Fruit fly (Drosophila melanogaster): ENCODE measurements around the gene amd.

The amd gene

dm6 chr2L:19136735-19137134 is 26.8 kb downstream of the amd start (continued):
- TF ChIP-seq vri (GFP tag; optimal IDR thresholded peaks at IDR 0.05) (peak; percentile 88), Blimp-1 (GFP tag; optimal IDR thresholded peaks at IDR 0.05) (peak; percentile 67), ss (GFP tag; optimal IDR thresholded peaks at IDR 0.05) (peak; percentile 93 to 95), CG8319 (GFP tag; optimal IDR thresholded peaks at IDR 0.05) (peak; percentile 91), Lpt (GFP tag; optimal IDR thresholded peaks at IDR 0.05) (peak; percentile 81), CG16779 (tag; optimal IDR thresholded peaks at IDR 0.05) (peak; percentile 78), Smox (GFP tag; optimal IDR thresholded peaks at IDR 0.05) (peak; percentile 93), OdsH (GFP tag; optimal IDR thresholded peaks at IDR 0.05) (peak; percentile 95), Sox102F (GFP tag; optimal IDR thresholded peaks at IDR 0.05) (peak; percentile 91), CG4318 (GFP tag; optimal IDR thresholded peaks at IDR 0.05) (peak; percentile 64), Eip78C (GFP tag) (peak; percentile 99), CG6854 (GFP tag; optimal IDR thresholded peaks at IDR 0.05) (peak; percentile 84), CG6276 (GFP tag; optimal IDR thresholded peaks at IDR 0.05) (peak; percentile 47), CG11902 (GFP tag; optimal IDR thresholded peaks at IDR 0.05) (peak; percentile 88), Sox15 (GFP tag; optimal IDR thresholded peaks at IDR 0.05) (peak; percentile 85), CG34406 (GFP tag; optimal IDR thresholded peaks at IDR 0.05) (peak; percentile 92), Sox14 (GFP tag; optimal IDR thresholded peaks at IDR 0.05) (peak; percentile 95), Hr4 (GFP tag; optimal IDR thresholded peaks at IDR 0.05) (peak; percentile 68), CG11294 (GFP tag; IDR thresholded peaks at IDR 0.05) (no peak), CG10631 (GFP tag; optimal IDR thresholded peaks at IDR 0.05) (peak; percentile 95), fkh (GFP tag; optimal IDR thresholded peaks at IDR 0.05) (no peak), Hr39 (GFP tag; optimal IDR thresholded peaks at IDR 0.05) (peak; percentile 93), fd59A (GFP tag; optimal IDR thresholded peaks at IDR 0.05) (peak; percentile 96)

dm6 chr2L:19137494-19138360 is 27.8 kb downstream of the amd start:
- peak in 1 of 2 experiments; percentile 3 for TF ChIP-seq ss (GFP tag; optimal IDR thresholded peaks at IDR 0.05)
- no peak for TF ChIP-seq achi (GFP tag; optimal IDR thresholded peaks at IDR 0.05)
- TF ChIP-seq svp (GFP tag): peak; percentile 45
- TF ChIP-seq Eip75B (GFP tag; optimal IDR thresholded peaks at IDR 0.05): no peak
- TF ChIP-seq CG31627 (GFP tag; optimal IDR thresholded peaks at IDR 0.05): no peak
- TF ChIP-seq vri (GFP tag; optimal IDR thresholded peaks at IDR 0.05): no peak
- TF ChIP-seq CG10631 (GFP tag; optimal IDR thresholded peaks at IDR 0.05): no peak
- no peak for TF ChIP-seq fd59A (GFP tag; optimal IDR thresholded peaks at IDR 0.05)
- TF ChIP-seq CG11762 (GFP tag; optimal IDR thresholded peaks at IDR 0.05; ENCODE audit: insufficient read depth): no peak
- TF ChIP-seq CG9139 (GFP tag; optimal IDR thresholded peaks at IDR 0.05): peak; percentile 7
- peak; percentile 27 for TF ChIP-seq CG1621 (tag; optimal IDR thresholded peaks at IDR 0.05)
- no peak for TF ChIP-seq Sox102F (GFP tag; optimal IDR thresholded peaks at IDR 0.05)
- no peak for TF ChIP-seq CG4318 (GFP tag; optimal IDR thresholded peaks at IDR 0.05)
- no peak for TF ChIP-seq Lpt (GFP tag; optimal IDR thresholded peaks at IDR 0.05)
- no peak for TF ChIP-seq CG6854 (GFP tag; optimal IDR thresholded peaks at IDR 0.05)
- TF ChIP-seq Hr38 (GFP tag; optimal IDR thresholded peaks at IDR 0.05): no peak
- TF ChIP-seq Sox15 (GFP tag; optimal IDR thresholded peaks at IDR 0.05): no peak
- TF ChIP-seq Eip78C (GFP tag): peak; percentile 52
- no peak for TF ChIP-seq CG6808 (GFP tag; optimal IDR thresholded peaks at IDR 0.05)
- TF ChIP-seq Hr39 (GFP tag; optimal IDR thresholded peaks at IDR 0.05): no peak
- TF ChIP-seq CG7368 (GFP tag; optimal IDR thresholded peaks at IDR 0.05): no peak
- no peak for TF ChIP-seq CG3032 (tag; optimal IDR thresholded peaks at IDR 0.05)
- TF ChIP-seq eg (GFP tag; IDR thresholded peaks at IDR 0.05): no peak
- TF ChIP-seq Smox (GFP tag; optimal IDR thresholded peaks at IDR 0.05): no peak

dm6 chr2L:19138361-19139041 is 28.5 kb downstream of the amd start:
- no peak for TF ChIP-seq Hr38 (GFP tag; optimal IDR thresholded peaks at IDR 0.05)
- TF ChIP-seq CG10669 (GFP tag; optimal IDR thresholded peaks at IDR 0.05): peak; percentile 13
- no peak for TF ChIP-seq dac (GFP tag; optimal IDR thresholded peaks at IDR 0.05)
- peak; percentile 15 for TF ChIP-seq Ets96B (tag; optimal IDR thresholded peaks at IDR 0.05)
- no peak for TF ChIP-seq topi (GFP tag; optimal IDR thresholded peaks at IDR 0.05)
- no peak for TF ChIP-seq Sox14 (GFP tag; optimal IDR thresholded peaks at IDR 0.05)
- TF ChIP-seq Ets21C (GFP tag; optimal IDR thresholded peaks at IDR 0.05): no peak
- no peak for TF ChIP-seq CG6808 (GFP tag; optimal IDR thresholded peaks at IDR 0.05)
- TF ChIP-seq Eip93F (GFP tag; optimal IDR thresholded peaks at IDR 0.05): no peak
- TF ChIP-seq CG6163 (GFP tag; IDR thresholded peaks at IDR 0.05): no peak
- TF ChIP-seq Eip78C (GFP tag): peak; percentile 60
- peak; percentile 14 for TF ChIP-seq fkh (GFP tag; optimal IDR thresholded peaks at IDR 0.05)
- no peak for TF ChIP-seq CG6276 (GFP tag; optimal IDR thresholded peaks at IDR 0.05)
- TF ChIP-seq CG3032 (tag; optimal IDR thresholded peaks at IDR 0.05): peak; percentile 19
